Worm (Caenorhabditis elegans): ENCODE data around the gene C05E4.7.

The C05E4.7 gene

DNA sequence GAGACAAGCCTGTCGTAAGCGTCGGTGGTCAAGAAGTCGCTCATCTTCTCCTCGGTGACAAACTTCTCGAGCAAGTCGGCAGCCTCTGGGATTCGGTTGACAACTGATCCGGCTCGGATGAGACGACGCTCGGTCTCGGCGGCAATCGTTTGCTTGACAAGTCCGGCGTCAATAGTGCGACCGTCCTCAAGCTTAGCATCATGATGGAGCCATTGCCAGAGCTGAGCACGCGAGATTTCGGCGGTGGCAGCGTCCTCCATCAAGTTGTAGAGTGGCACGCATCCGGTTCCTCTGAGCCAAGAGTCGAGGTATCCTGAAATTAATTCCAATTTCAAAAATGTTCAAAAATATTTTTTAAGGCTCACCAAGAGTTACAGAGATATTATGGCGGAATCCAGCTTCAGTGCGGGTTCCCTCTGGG, 17.4 kb upstream of the C05E4.7 start:
- peak; percentile 31 for TF ChIP-seq sma-3 (GFP tag; optimal IDR thresholded peaks at IDR 0.05)
- no peak for TF ChIP-seq mab-5 (tag; optimal IDR thresholded peaks at IDR 0.05)

ce11 chrV:724946-725806, 16.7 kb upstream of the C05E4.7 start:
- TF ChIP-seq sma-9 (GFP tag; optimal IDR thresholded peaks at IDR 0.05) (peak; percentile 41), sma-9 (tag; optimal IDR thresholded peaks at IDR 0.05) (no peak), ama-1 (optimal IDR thresholded peaks at IDR 0.05) (peak; percentile 92), lin-11 (tag; optimal IDR thresholded peaks at IDR 0.05) (peak; percentile 13), nhr-21 (tag; optimal IDR thresholded peaks at IDR 0.05) (peak; percentile 16), ztf-4 (tag; optimal IDR thresholded peaks at IDR 0.05) (no peak), Y55F3AM.14 (GFP tag; optimal IDR thresholded peaks at IDR 0.05) (peak; percentile 14), nhr-129 (tag; optimal IDR thresholded peaks at IDR 0.05) (peak; percentile 35), R02D3.7 (tag; optimal IDR thresholded peaks at IDR 0.05) (no peak)

- no peak for TF ChIP-seq unc-55 (GFP tag; optimal IDR thresholded peaks at IDR 0.05)
- TF ChIP-seq ztf-1 (GFP tag; conservative IDR thresholded peaks at IDR 0.05): no peak
- no peak for TF ChIP-seq aly-2 (tag; optimal IDR thresholded peaks at IDR 0.05)
- no peak for TF ChIP-seq skn-1 (tag; optimal IDR thresholded peaks at IDR 0.05)
- TF ChIP-seq sem-4 (tag; optimal IDR thresholded peaks at IDR 0.05): no peak
- TF ChIP-seq F13H6.1 (tag; optimal IDR thresholded peaks at IDR 0.05): no peak
- TF ChIP-seq ceh-82 (tag; optimal IDR thresholded peaks at IDR 0.05): no peak
- TF ChIP-seq peb-1 (tag; optimal IDR thresholded peaks at IDR 0.05): no peak
- TF ChIP-seq lsy-2 (tag; optimal IDR thresholded peaks at IDR 0.05): peak in 1 of 2 experiments; percentile 29
- TF ChIP-seq ZK546.5 (tag; optimal IDR thresholded peaks at IDR 0.05): no peak
- no peak for TF ChIP-seq snpc-4 (tag; optimal IDR thresholded peaks at IDR 0.05)
- TF ChIP-seq nhr-10 (tag; optimal IDR thresholded peaks at IDR 0.05): no peak
- peak; percentile 14 for TF ChIP-seq crh-2 (tag; optimal IDR thresholded peaks at IDR 0.05)
- TF ChIP-seq mab-5 (tag; optimal IDR thresholded peaks at IDR 0.05): no peak
- peak; percentile 27 for TF ChIP-seq Y55F3AM.14 (GFP tag; optimal IDR thresholded peaks at IDR 0.05)
- no peak for TF ChIP-seq nhr-23 (tag; optimal IDR thresholded peaks at IDR 0.05)
- TF ChIP-seq nhr-6 (tag; optimal IDR thresholded peaks at IDR 0.05): no peak
- no peak for TF ChIP-seq lin-11 (tag; optimal IDR thresholded peaks at IDR 0.05)
- peak; percentile 94 for TF ChIP-seq ama-1 (optimal IDR thresholded peaks at IDR 0.05)
- no peak for TF ChIP-seq ztf-11 (tag; optimal IDR thresholded peaks at IDR 0.05)
Measured at ce11 chrV:725807-726572, 15.9 kb upstream of the C05E4.7 start.

DNA sequence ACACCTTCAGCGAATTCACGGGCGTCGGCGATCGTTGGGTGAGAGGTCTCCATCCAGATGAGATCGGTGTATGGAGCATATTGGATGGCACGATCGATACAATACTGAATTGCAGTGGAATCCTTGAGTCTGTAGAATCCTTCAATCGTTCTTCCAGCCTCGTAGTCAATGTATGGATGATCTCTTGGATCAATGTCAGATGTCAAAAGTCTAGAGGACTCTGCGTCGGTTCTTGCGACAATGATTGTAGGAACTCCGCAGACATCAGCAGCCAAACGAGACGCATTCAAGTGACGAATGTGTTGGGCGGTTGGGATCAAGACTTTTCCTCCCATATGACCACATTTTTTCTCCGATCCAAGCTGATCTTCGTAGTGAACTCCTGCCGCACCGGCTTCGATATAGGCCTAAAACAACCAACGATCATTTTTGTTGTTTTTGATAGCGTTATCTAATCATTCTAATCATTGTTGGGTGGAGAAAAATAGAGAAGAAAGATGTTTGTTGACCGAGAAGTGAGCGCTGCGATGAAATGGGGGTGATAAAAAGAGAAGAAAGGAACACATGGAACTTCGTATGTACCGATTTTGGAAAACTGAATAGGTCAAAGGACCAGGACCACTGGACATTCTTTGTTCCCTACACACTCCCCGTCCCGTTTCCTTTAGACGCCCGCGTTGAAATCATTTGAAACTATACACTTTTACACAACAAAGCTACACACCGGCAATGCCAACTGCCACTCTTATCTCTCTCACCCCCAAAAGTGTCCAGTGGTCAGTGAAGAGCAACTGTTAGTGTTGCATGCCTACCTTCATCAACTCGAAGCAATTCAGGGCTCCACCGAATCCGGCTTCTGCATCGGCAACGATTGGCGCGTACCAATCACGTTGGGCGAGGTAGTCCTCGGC, 15.1 kb upstream of the C05E4.7 start:
- peak; percentile 41 for TF ChIP-seq nhr-21 (tag; optimal IDR thresholded peaks at IDR 0.05)
- TF ChIP-seq nhr-77 (tag; optimal IDR thresholded peaks at IDR 0.05): no peak
- TF ChIP-seq nhr-237 (tag; optimal IDR thresholded peaks at IDR 0.05): no peak
- TF ChIP-seq crh-2 (tag; optimal IDR thresholded peaks at IDR 0.05): peak; percentile 24
- TF ChIP-seq fos-1 (tag; optimal IDR thresholded peaks at IDR 0.05): peak; percentile 1
- no peak for TF ChIP-seq snpc-4 (tag; optimal IDR thresholded peaks at IDR 0.05)
- TF ChIP-seq sma-9 (GFP tag; optimal IDR thresholded peaks at IDR 0.05): peak; percentile 20
- no peak for TF ChIP-seq sma-9 (tag; optimal IDR thresholded peaks at IDR 0.05)
- peak; percentile 59 for TF ChIP-seq nhr-6 (tag; optimal IDR thresholded peaks at IDR 0.05)
- peak; percentile 48 for TF ChIP-seq lin-13 (GFP tag; optimal IDR thresholded peaks at IDR 0.05)
- no peak for TF ChIP-seq peb-1 (tag; optimal IDR thresholded peaks at IDR 0.05)
- TF ChIP-seq mab-5 (tag; optimal IDR thresholded peaks at IDR 0.05): no peak
- no peak for TF ChIP-seq egl-27 (tag; optimal IDR thresholded peaks at IDR 0.05)
- peak; percentile 19 for TF ChIP-seq nhr-129 (tag; optimal IDR thresholded peaks at IDR 0.05)
- peak; percentile 76 for TF ChIP-seq ama-1 (optimal IDR thresholded peaks at IDR 0.05)
- peak in 1 of 2 experiments; percentile 23 for TF ChIP-seq lsy-2 (tag; optimal IDR thresholded peaks at IDR 0.05)
- TF ChIP-seq ZK546.5 (tag; optimal IDR thresholded peaks at IDR 0.05): no peak
- TF ChIP-seq lin-11 (tag; optimal IDR thresholded peaks at IDR 0.05): peak; percentile 38

Measured in whole organism, L2 larva.